Fruit fly (Drosophila melanogaster) Kc167 (cell line): ENCODE measurements around the gene CG14105.

Experiments used
- Myc ChIP-seq: fragments of >200 bp; optimal IDR thresholded peaks from 2 replicates; lab custom pipeline; 2017; ENCODE audit warnings: missing external identifiers
- Sin3A ChIP-seq: fragments of >200 bp; optimal IDR thresholded peaks from 2 replicates; lab custom pipeline; 2018; ENCODE audit warnings: missing external identifiers
- insv ChIP-seq: fragments of >200 bp; optimal IDR thresholded peaks from 3 replicates; lab custom pipeline; 2018; ENCODE audit warnings: missing external identifiers
- psq ChIP-seq: fragments of >200 bp; optimal IDR thresholded peaks from 2 replicates; lab custom pipeline; 2017; ENCODE audit warnings: missing external identifiers
- ttk ChIP-seq: sonication (Bioruptor generic); optimal IDR thresholded peaks from 2 replicates; lab custom pipeline; 2017; ENCODE audit warnings: missing external identifiers

dm6 chr3L:13476070-13476469 lies 49.6 kb upstream of the CG14105 start:
- TF ChIP-seq ttk: no peak
- no peak for TF ChIP-seq Sin3A (lab: Kevin White, UChicago)
- TF ChIP-seq psq (lab: Kevin White, UChicago): no peak
- TF ChIP-seq insv (lab: Kevin White, UChicago): no peak
- no peak for TF ChIP-seq Myc (lab: Kevin White, UChicago)
